Worm (Caenorhabditis elegans): ENCODE measurements around the gene Y39B6A.37.

The Y39B6A.37 gene

ce11 chrV:18990238-18990901 is at the start of gene Y39B6A.37, which contains the start of gene reps-1 (continued):
- TF ChIP-seq rcor-1 (GFP tag; IDR thresholded peaks at IDR 0.05) (peak; percentile 74), attf-3 (GFP tag; conservative IDR thresholded peaks at IDR 0.05) (0 out of 2 replicates have a peak, but pooled peaks have one; percentile 44), bed-2 (GFP tag; IDR thresholded peaks at IDR 0.05) (no peak), D2030.7 (GFP tag; IDR thresholded peaks at IDR 0.05) (peak; percentile 78), hmg-1.2 (GFP tag; IDR thresholded peaks at IDR 0.05) (peak; percentile 43; the same call in 1 of the 2 replicates), lin-35 (GFP tag; optimal IDR thresholded peaks at IDR 0.05) (peak in 1 of 3 experiments; percentile 77), mcd-1 (GFP tag; IDR thresholded peaks at IDR 0.05) (peak; percentile 85), C06A6.2 (GFP tag; conservative IDR thresholded peaks at IDR 0.05) (peak; percentile 72), tbp1 (GFP tag; optimal IDR thresholded peaks at IDR 0.05) (peak; percentile 45)

DNA sequence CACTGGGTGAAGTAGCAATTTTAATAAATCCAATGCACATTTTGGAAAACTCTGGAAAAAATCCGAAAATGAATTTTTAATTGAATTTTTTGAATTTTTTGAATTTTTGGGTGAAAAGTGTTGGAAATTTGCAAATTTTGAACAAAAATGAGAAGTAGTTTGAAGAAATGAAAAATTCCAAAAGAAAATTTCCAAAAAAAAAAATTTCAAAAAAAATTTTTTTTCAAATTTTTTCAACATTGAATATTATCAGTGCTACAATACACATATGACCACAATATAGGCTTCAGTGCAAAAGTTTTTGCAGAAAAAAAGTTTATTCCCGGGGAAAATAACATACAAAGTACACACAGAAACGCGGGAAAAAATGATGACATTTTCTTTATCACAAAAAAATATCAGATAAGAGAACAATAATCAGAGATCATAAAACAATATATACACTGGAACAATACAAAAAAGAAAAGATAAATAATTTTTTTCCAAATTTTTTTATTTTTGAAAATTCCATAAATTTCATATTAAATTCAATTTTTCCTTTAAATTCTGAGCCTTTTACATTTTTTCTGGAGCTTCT is 33.3 kb upstream of the Y39B6A.37 start, which contains the start of gene hrg-10:
Gene hrg-10 (minus strand): TSS at position 51 of the 577 bp plus-strand sequence.
- TF ChIP-seq ama-1 (optimal IDR thresholded peaks at IDR 0.05) = no peak
- TF ChIP-seq ama-1 (GFP tag; optimal IDR thresholded peaks at IDR 0.05) = no peak
- no peak for TF ChIP-seq F37B4.10 (GFP tag; IDR thresholded peaks at IDR 0.05)
- TF ChIP-seq lsl-1 (GFP tag; optimal IDR thresholded peaks at IDR 0.05) = no peak
- peak; percentile 39 for TF ChIP-seq nhr-80 (tag; optimal IDR thresholded peaks at IDR 0.05)
- no peak for TF ChIP-seq nhr-27 (tag; optimal IDR thresholded peaks at IDR 0.05)

DNA sequence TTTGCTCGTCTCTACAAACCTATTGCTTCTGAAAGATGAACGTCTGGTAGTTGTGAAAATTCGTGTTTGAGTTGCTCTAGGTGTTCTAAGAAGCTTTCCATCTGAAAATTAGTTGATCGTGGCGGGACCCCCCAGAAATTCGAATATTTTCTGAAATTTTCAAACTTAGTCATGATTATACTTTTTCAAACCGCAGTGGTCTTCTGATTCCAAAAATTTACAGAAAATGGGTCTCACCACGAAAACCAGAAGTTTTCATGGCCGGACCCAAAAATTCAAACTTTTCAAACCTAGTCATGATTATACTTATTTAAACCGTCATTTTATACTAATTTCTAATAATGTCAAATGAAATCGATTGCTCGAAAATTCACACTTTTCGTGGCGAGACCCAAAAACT is 30.6 kb upstream of the Y39B6A.37 start, which contains the start of gene ztf-20:
Gene ztf-20 (minus strand): TSS at position 101 of the 400 bp plus-strand sequence.
- TF ChIP-seq hsf-1 (GFP tag; IDR thresholded peaks at IDR 0.05) = no peak
- TF ChIP-seq F33H1.4 (GFP tag; IDR thresholded peaks at IDR 0.05) = no peak
- TF ChIP-seq ceh-58 (GFP tag; IDR thresholded peaks at IDR 0.05) = no peak
- TF ChIP-seq Y79H2A.3 (GFP tag; conservative IDR thresholded peaks at IDR 0.05) = no peak
- no peak for TF ChIP-seq lin-54 (GFP tag; optimal IDR thresholded peaks at IDR 0.05)
- no peak for TF ChIP-seq let-607 (tag; optimal IDR thresholded peaks at IDR 0.05)

ce11 chrV:18967479-18968056 is 23.1 kb upstream of the Y39B6A.37 start, which contains the start of gene Y39B6A.43:
TSS of gene Y39B6A.43 (minus strand) at chrV:18967829.
- TF ChIP-seq him-1 (tag; optimal IDR thresholded peaks at IDR 0.05) (peak; percentile 71), cebp-2 (GFP tag; IDR thresholded peaks at IDR 0.05) (peak; percentile 90; the same call in 1 of the 2 replicates), F22D6.2 (tag; optimal IDR thresholded peaks at IDR 0.05) (peak; percentile 81), zfh-2 (GFP tag; conservative IDR thresholded peaks at IDR 0.05) (peak; percentile 88), somi-1 (GFP tag; optimal IDR thresholded peaks at IDR 0.05) (peak; percentile 87), T07F8.4 (tag; optimal IDR thresholded peaks at IDR 0.05) (no peak), efl-1 (GFP tag; optimal IDR thresholded peaks at IDR 0.05) (peak; percentile 94), tbx-9 (tag; optimal IDR thresholded peaks at IDR 0.05; ENCODE audit: borderline replicate concordance) (no peak), xnd-1 (tag; optimal IDR thresholded peaks at IDR 0.05) (peak; percentile 79), F37B4.10 (GFP tag; IDR thresholded peaks at IDR 0.05) (peak; percentile 96), madf-6 (GFP tag; IDR thresholded peaks at IDR 0.05) (peak; percentile 94), F52B5.7 (tag; optimal IDR thresholded peaks at IDR 0.05) (peak; percentile 97), ceh-27 (GFP tag; optimal IDR thresholded peaks at IDR 0.05) (peak; percentile 97), mcd-1 (GFP tag; IDR thresholded peaks at IDR 0.05) (peak; percentile 100), unc-62 (GFP tag; optimal IDR thresholded peaks at IDR 0.05) (peak; percentile 62), atf-7 (tag; optimal IDR thresholded peaks at IDR 0.05) (peak; percentile 95), ceh-40 (GFP tag; IDR thresholded peaks at IDR 0.05) (peak; percentile 58; the same call in 1 of the 2 replicates), K12H6.12 (tag; optimal IDR thresholded peaks at IDR 0.05) (peak; percentile 100), lir-1 (GFP tag; conservative IDR thresholded peaks at IDR 0.05) (peak; percentile 97), mxl-1 (tag; optimal IDR thresholded peaks at IDR 0.05) (no peak), sdz-38 (tag; optimal IDR thresholded peaks at IDR 0.05) (no peak), nhr-90 (tag; optimal IDR thresholded peaks at IDR 0.05) (peak; percentile 59), lsl-1 (GFP tag; optimal IDR thresholded peaks at IDR 0.05) (peak; percentile 90), sptf-2 (GFP tag; optimal IDR thresholded peaks at IDR 0.05) (no peak), madf-10 (tag; optimal IDR thresholded peaks at IDR 0.05) (peak; percentile 88)
